Worm (Caenorhabditis elegans): ENCODE data around the gene glr-8.

DNA sequence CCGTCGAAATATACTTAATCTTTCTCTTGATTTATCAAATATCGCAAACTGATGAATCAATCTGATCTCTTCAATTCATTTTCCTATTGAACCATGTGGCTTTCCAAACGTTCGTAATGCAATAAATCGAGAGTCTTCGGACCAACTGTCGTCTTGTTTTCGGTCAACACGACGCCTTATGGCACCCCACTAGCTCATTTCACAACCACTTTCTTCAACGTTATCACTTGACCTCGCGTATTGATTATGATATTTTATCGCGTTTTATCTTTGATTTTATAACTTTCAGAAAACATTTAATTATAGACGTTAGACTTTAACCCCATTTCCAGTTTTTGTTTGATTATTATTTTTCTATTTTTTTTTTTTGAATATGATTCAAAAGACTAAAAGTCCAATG lies 4.0 kb downstream of the glr-8 start:
- TF ChIP-seq C34F6.9 (tag; optimal IDR thresholded peaks at IDR 0.05) = no peak
- TF ChIP-seq ama-1 (optimal IDR thresholded peaks at IDR 0.05) = no peak

All from whole organism, L2 larva.